Worm (Caenorhabditis elegans) whole organism, young adult: Measurements from ENCODE around the gene F31B9.7.

ENCODE experiments used
- D2030.7 ChIP-seq: fragments of 200-800 bp; sonication (Bioruptor generic); IDR thresholded peaks from 2 replicates; pipeline ENCODE4 v1.3.6; 2022; ENCODE audit warnings: missing genetic modification reagents, missing genetic modification characterization, missing compliant biosample characterization
- F22D6.2 ChIP-seq: sonication (generic microtip); optimal IDR thresholded peaks from 2 replicates; lab custom pipeline; 2016; ENCODE audit warnings: mild to moderate bottlenecking, missing genetic modification characterization, missing compliant biosample characterization
- F37B4.10 ChIP-seq: fragments of 200-800 bp; sonication (Bioruptor generic); IDR thresholded peaks from 2 replicates; pipeline ENCODE4 v1.3.6; 2022; ENCODE audit warnings: missing genetic modification characterization, missing compliant biosample characterization
- F57C9.4 ChIP-seq: sonication (generic microtip); optimal IDR thresholded peaks from 2 replicates; lab custom pipeline; 2017; ENCODE audit warnings: mild to moderate bottlenecking, missing genetic modification characterization, missing compliant biosample characterization
- T26A5.8 ChIP-seq: sonication (generic microtip); optimal IDR thresholded peaks from 2 replicates; lab custom pipeline; 2016; ENCODE audit warnings: missing genetic modification characterization, missing compliant biosample characterization
- Y95B8A.8 ChIP-seq: fragments of 200-800 bp; sonication (Bioruptor generic); IDR thresholded peaks from 2 replicates; pipeline ENCODE4 v1.3.6; 2022; ENCODE audit warnings: missing genetic modification reagents, missing genetic modification characterization, missing compliant biosample characterization
- ZK185.1 ChIP-seq: sonication (generic microtip); optimal IDR thresholded peaks from 2 replicates; lab custom pipeline; 2016; ENCODE audit warnings: mild to moderate bottlenecking, missing genetic modification characterization, missing compliant biosample characterization; ENCODE audit not compliant: poor library complexity, severe bottlenecking
- akir-1 ChIP-seq: fragments of 200-800 bp; sonication (Bioruptor generic); optimal IDR thresholded peaks from 2 replicates; lab custom pipeline; 2018; ENCODE audit warnings: mild to moderate bottlenecking, missing genetic modification characterization, moderate library complexity, missing compliant biosample characterization
- atf-7 ChIP-seq: sonication (generic microtip); optimal IDR thresholded peaks from 2 replicates; lab custom pipeline; 2017; ENCODE audit warnings: mild to moderate bottlenecking, missing genetic modification characterization, missing compliant biosample characterization
- attf-6 ChIP-seq: fragments of 200-800 bp; sonication (Bioruptor generic); IDR thresholded peaks from 2 replicates; pipeline ENCODE4 v1.3.6; 2022; ENCODE audit warnings: missing genetic modification reagents, missing genetic modification characterization, missing compliant biosample characterization
- cebp-1 ChIP-seq, 2 experiments: fragments of 200-800 bp in 1 of 2; sonication (Bioruptor generic) in 1 of 2; sonication (generic microtip) in 1 of 2; IDR thresholded peaks in 1 of 2; optimal IDR thresholded peaks in 1 of 2; 2 replicates each; pipeline versions ENCODE4 v1.3.6 to Lab custom; 2017 to 2022; ENCODE audit warnings: missing compliant biosample characterization in 2 of 2, missing genetic modification characterization in 2 of 2, mild to moderate bottlenecking in 1 of 2, missing genetic modification reagents in 1 of 2, moderate library complexity in 1 of 2
- die-1 ChIP-seq: sonication (generic microtip); optimal IDR thresholded peaks from 2 replicates; lab custom pipeline; 2016; ENCODE audit warnings: missing genotype, mild to moderate bottlenecking, missing genetic modification characterization, missing compliant biosample characterization
- dox-1 ChIP-seq: fragments of 200-800 bp; sonication (Bioruptor generic); IDR thresholded peaks from 2 replicates; pipeline ENCODE4 v1.3.6; 2022; ENCODE audit warnings: missing genetic modification reagents, missing genetic modification characterization, missing compliant biosample characterization
- fkh-3 ChIP-seq: sonication (generic microtip); optimal IDR thresholded peaks from 2 replicates; lab custom pipeline; 2016; ENCODE audit warnings: mild to moderate bottlenecking, missing genetic modification characterization, missing compliant biosample characterization
- gei-17 ChIP-seq: fragments of 200-800 bp; sonication (Bioruptor generic); optimal IDR thresholded peaks from 2 replicates; lab custom pipeline; 2018; ENCODE audit warnings: mild to moderate bottlenecking, missing genetic modification characterization, missing compliant biosample characterization
- hlh-26 ChIP-seq: fragments of 200-800 bp; sonication (Bioruptor generic); conservative IDR thresholded peaks from 2 replicates; pipeline ENCODE4 v1.3.6; 2022; ENCODE audit warnings: missing genetic modification reagents, missing genetic modification characterization, missing compliant biosample characterization
- let-607 ChIP-seq, 2 experiments: fragments of 200-800 bp in 1 of 2; sonication (Bioruptor generic) in 1 of 2; sonication (generic microtip) in 1 of 2; optimal IDR thresholded peaks; 2 replicates each; lab custom pipeline; 2016 to 2018; ENCODE audit warnings: mild to moderate bottlenecking in 2 of 2, missing compliant biosample characterization in 2 of 2, missing genetic modification characterization in 2 of 2, moderate library complexity in 2 of 2, missing genotype in 1 of 2
- lin-26 ChIP-seq: fragments of 200-800 bp; sonication (Bioruptor generic); IDR thresholded peaks from 2 replicates; pipeline ENCODE4 v1.3.6; 2022; ENCODE audit warnings: missing genetic modification reagents, missing genetic modification characterization, missing compliant biosample characterization
- madf-6 ChIP-seq: fragments of 200-800 bp; sonication (Bioruptor generic); IDR thresholded peaks from 2 replicates; pipeline ENCODE4 v1.3.6; 2022; ENCODE audit warnings: missing genetic modification reagents, missing genetic modification characterization, missing compliant biosample characterization
- nhr-120 ChIP-seq: fragments of 200-800 bp; sonication (Bioruptor generic); IDR thresholded peaks from 2 replicates; pipeline ENCODE4 v1.3.6; 2022; ENCODE audit warnings: missing genetic modification characterization, missing compliant biosample characterization
- nhr-80 ChIP-seq: sonication (generic microtip); optimal IDR thresholded peaks from 2 replicates; lab custom pipeline; 2016; ENCODE audit warnings: missing genetic modification characterization, missing compliant biosample characterization
- nhr-90 ChIP-seq: sonication (generic microtip); optimal IDR thresholded peaks from 2 replicates; lab custom pipeline; 2016; ENCODE audit warnings: missing genotype, mild to moderate bottlenecking, missing genetic modification characterization, missing compliant biosample characterization
- sdz-38 ChIP-seq: sonication (generic microtip); optimal IDR thresholded peaks from 2 replicates; lab custom pipeline; 2016; ENCODE audit warnings: missing genotype, missing genetic modification characterization, missing compliant biosample characterization
- snpc-1.1 ChIP-seq: sonication (generic microtip); optimal IDR thresholded peaks from 2 replicates; lab custom pipeline; 2017; ENCODE audit warnings: missing genetic modification characterization, mild to moderate bottlenecking, missing compliant biosample characterization, antibody characterized with exemption, moderate library complexity, missing genotype, missing genetic modification reagents; ENCODE audit not compliant: insufficient read depth
- snpc-3.4 ChIP-seq: sonication (generic microtip); optimal IDR thresholded peaks from 2 replicates; lab custom pipeline; 2017; ENCODE audit warnings: missing genetic modification characterization, mild to moderate bottlenecking, missing compliant biosample characterization, antibody characterized with exemption, moderate library complexity, missing genotype, missing genetic modification reagents
- snpc-4 ChIP-seq, 5 experiments: fragments of 150-350 bp in 1 of 5; sonication (generic microtip) in 4 of 5; optimal IDR thresholded peaks; 2 replicates each; lab custom pipeline; 2014 to 2018; ENCODE audit warnings: missing genetic modification characterization in 5 of 5, missing biosample characterization in 3 of 5, antibody characterized with exemption in 2 of 5, mild to moderate bottlenecking in 2 of 5, missing compliant biosample characterization in 2 of 5, missing genotype in 2 of 5, moderate library complexity in 2 of 5, missing genetic modification reagents in 1 of 5
- unc-62 ChIP-seq: fragments of 150-350 bp; optimal IDR thresholded peaks from 2 replicates; lab custom pipeline; 2014; ENCODE audit warnings: missing biosample characterization, missing genetic modification reagents, missing genetic modification characterization
- zfh-2 ChIP-seq: fragments of 200-800 bp; sonication (Bioruptor generic); conservative IDR thresholded peaks from 2 replicates; pipeline ENCODE4 v1.3.6; 2022; ENCODE audit warnings: missing genetic modification reagents, missing genetic modification characterization, missing compliant biosample characterization
- ztf-26 ChIP-seq: sonication (generic microtip); optimal IDR thresholded peaks from 2 replicates; lab custom pipeline; 2017; ENCODE audit warnings: missing genetic modification characterization, missing compliant biosample characterization

The F31B9.7 gene

DNA sequence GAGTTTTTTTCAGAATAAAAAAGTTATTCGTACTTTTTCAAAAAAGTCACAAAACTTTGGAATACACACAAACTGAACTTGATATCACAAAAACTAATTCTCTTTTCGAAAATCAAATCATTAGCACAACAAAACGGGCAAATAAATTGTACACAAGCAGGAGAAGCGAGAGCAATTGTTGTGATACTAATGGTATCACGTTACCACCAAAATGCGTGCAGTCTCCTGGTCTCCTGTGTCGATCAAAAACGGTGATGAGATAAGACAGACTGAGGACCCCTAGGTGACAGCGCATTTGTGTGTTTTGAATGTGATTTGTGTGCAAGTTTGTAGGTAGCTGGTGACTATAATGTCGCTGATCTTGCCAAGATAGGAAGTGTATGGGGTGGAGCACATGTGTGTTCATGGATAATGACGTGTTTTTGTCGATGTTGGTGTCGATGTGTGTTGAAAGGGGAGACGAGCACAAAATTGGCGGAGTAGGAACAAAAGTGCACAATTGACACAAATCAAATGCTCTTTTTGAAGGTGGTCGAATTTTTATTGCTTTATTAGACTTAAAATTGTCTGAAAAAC is 20.4 kb downstream of the F31B9.7 start:
- TF ChIP-seq ZK185.1 (tag; lab: Kevin White, UChicago), result peak; percentile 22
- TF ChIP-seq nhr-90 (tag; lab: Kevin White, UChicago), result peak; percentile 7
- 0 out of 2 replicates have a peak, but pooled peaks have one; percentile 31 for TF ChIP-seq Y95B8A.8 (GFP tag; lab: Robert Waterston, UW)
- no peak for TF ChIP-seq nhr-120 (GFP tag; lab: Robert Waterston, UW)
- peak; percentile 95 for TF ChIP-seq nhr-80 (tag; lab: Kevin White, UChicago)
- no peak for TF ChIP-seq lin-26 (GFP tag; lab: Robert Waterston, UW)
- no peak for TF ChIP-seq F57C9.4 (tag; lab: Kevin White, UChicago)
- TF ChIP-seq akir-1, result no peak
- peak; percentile 2 for TF ChIP-seq unc-62 (GFP tag; lab: Kevin White, UChicago)
- peak; percentile 28 to 39 for TF ChIP-seq let-607 (tag; optimal IDR thresholded peaks at IDR 0.05; lab: Kevin White, UChicago)
- no peak for TF ChIP-seq snpc-4 (GFP tag; optimal IDR thresholded peaks at IDR 0.05; lab: Kevin White, UChicago)
- peak in 1 of 4 experiments; percentile 1 for TF ChIP-seq snpc-4 (tag; optimal IDR thresholded peaks at IDR 0.05; lab: Kevin White, UChicago)
- TF ChIP-seq F22D6.2 (tag; lab: Kevin White, UChicago), result no peak
- no peak for TF ChIP-seq T26A5.8

- TF ChIP-seq hlh-26, result no peak
- TF ChIP-seq akir-1, result no peak
- no peak for TF ChIP-seq unc-62 (GFP tag; lab: Kevin White, UChicago)
- no peak for TF ChIP-seq snpc-3.4 (tag; lab: Kevin White, UChicago)
- no peak for TF ChIP-seq snpc-4 (GFP tag; optimal IDR thresholded peaks at IDR 0.05; lab: Kevin White, UChicago)
- TF ChIP-seq snpc-4 (tag; optimal IDR thresholded peaks at IDR 0.05; lab: Kevin White, UChicago), result no peak
- no peak for TF ChIP-seq atf-7 (tag; lab: Kevin White, UChicago)
- TF ChIP-seq fkh-3 (tag; lab: Kevin White, UChicago), result no peak
- TF ChIP-seq dox-1 (GFP tag; lab: Robert Waterston, UW), result no peak
- no peak for TF ChIP-seq nhr-120 (GFP tag; lab: Robert Waterston, UW)
- TF ChIP-seq sdz-38 (tag; lab: Kevin White, UChicago), result no peak
- TF ChIP-seq D2030.7 (GFP tag; lab: Robert Waterston, UW), result no peak
Measured at ce11 chrX:15943709-15944108, 24.2 kb downstream of the F31B9.7 start, which contains the start of gene mec-5. TSS of gene mec-5 (plus strand) at chrX:15944009.

DNA sequence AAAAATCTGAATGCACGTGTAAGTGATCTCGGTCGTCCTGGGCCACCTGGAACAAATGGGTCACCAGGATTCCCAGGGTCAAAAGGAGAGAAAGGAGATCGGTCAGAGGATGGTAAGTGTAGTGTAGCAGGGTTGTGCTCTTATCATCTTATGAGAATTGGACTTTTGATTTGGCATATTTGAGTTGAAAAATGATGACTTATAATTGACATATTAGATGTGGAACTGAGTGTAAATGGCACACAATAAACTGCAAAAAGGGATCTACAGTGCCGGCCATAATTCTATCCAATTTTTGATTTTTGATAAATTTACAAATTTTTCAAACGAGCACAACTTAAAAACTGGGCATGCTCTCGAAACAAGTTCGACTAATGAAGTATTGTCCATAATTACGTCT is 24.7 kb downstream of the F31B9.7 start:
- TF ChIP-seq let-607 (tag; optimal IDR thresholded peaks at IDR 0.05; lab: Kevin White, UChicago) (peak; percentile 64 to 77), die-1 (tag; lab: Kevin White, UChicago) (no peak), cebp-1 (GFP tag; IDR thresholded peaks at IDR 0.05; lab: Robert Waterston, UW) (no peak), cebp-1 (tag; optimal IDR thresholded peaks at IDR 0.05; lab: Kevin White, UChicago) (no peak), gei-17 (GFP tag; lab: Kevin White, UChicago) (no peak), nhr-80 (tag; lab: Kevin White, UChicago) (peak; percentile 78)
- TF ChIP-seq, all 124 proteins: peak for 2

DNA sequence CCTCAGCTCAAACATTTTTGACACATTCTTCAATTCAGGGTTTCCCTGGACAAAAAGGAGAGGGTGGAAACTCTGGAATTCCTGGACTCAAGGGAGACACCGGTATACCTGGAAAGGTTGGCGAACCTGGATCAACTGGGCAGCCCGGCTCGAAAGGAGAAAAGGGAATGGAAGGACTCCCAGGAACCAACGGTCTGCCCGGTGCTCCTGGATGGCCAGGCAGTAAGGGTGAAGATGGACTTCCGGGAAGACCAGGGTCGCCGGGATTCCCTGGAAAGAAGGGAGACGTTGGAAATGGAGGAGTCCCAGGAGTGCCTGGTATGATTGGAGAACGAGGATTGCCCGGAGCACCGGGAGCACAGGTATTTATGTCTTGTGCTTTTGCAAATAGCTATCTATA is 26.3 kb downstream of the F31B9.7 start:
- TF ChIP-seq snpc-1.1 (tag; lab: Kevin White, UChicago), result no peak
- TF ChIP-seq zfh-2 (GFP tag; lab: Robert Waterston, UW), result peak; percentile 86

- no peak for TF ChIP-seq F37B4.10
- no peak for TF ChIP-seq madf-6 (GFP tag; lab: Robert Waterston, UW)
- TF ChIP-seq ztf-26 (tag; lab: Kevin White, UChicago), result no peak
- no peak for TF ChIP-seq attf-6
Measured at ce11 chrX:15951194-15951593, 31.7 kb downstream of the F31B9.7 start, which contains the start of gene col-186. TSS of gene col-186 (plus strand) at chrX:15951494.
